Worm (Caenorhabditis elegans) whole organism, young adult: ENCODE results near the gene rad-54.L2.

ENCODE experiments used
- C06A6.2 ChIP-seq: fragments of 200-800 bp; sonication (Bioruptor generic); conservative IDR thresholded peaks from 2 replicates; pipeline ENCODE4 v1.3.6; 2022; ENCODE audit warnings: missing genetic modification characterization, missing compliant biosample characterization
- F33H1.4 ChIP-seq: fragments of 200-800 bp; sonication (Bioruptor generic); IDR thresholded peaks from 2 replicates; pipeline ENCODE4 v1.3.6; 2022; ENCODE audit warnings: missing genetic modification reagents, missing genetic modification characterization, missing compliant biosample characterization
- F39B2.1 ChIP-seq: fragments of 200-800 bp; sonication (Bioruptor generic); IDR thresholded peaks from 2 replicates; pipeline ENCODE4 v1.3.6; 2022; ENCODE audit warnings: missing genetic modification reagents, missing genetic modification characterization, missing compliant biosample characterization
- F57C9.4 ChIP-seq: sonication (generic microtip); optimal IDR thresholded peaks from 2 replicates; lab custom pipeline; 2017; ENCODE audit warnings: mild to moderate bottlenecking, missing genetic modification characterization, missing compliant biosample characterization
- K11D2.4 ChIP-seq: fragments of 200-800 bp; sonication (Bioruptor generic); IDR thresholded peaks from 2 replicates; pipeline ENCODE4 v1.3.6; 2022; ENCODE audit warnings: missing genetic modification reagents, missing genetic modification characterization, missing compliant biosample characterization
- T26A5.8 ChIP-seq: sonication (generic microtip); optimal IDR thresholded peaks from 2 replicates; lab custom pipeline; 2016; ENCODE audit warnings: missing genetic modification characterization, missing compliant biosample characterization
- Y53G8AR.9 ChIP-seq: fragments of 200-800 bp; sonication (Bioruptor generic); conservative IDR thresholded peaks from 2 replicates; pipeline ENCODE4 v1.3.6; 2022; ENCODE audit warnings: missing genetic modification reagents, missing genetic modification characterization, missing compliant biosample characterization
- Y67H2A.10 ChIP-seq: fragments of 200-800 bp; sonication (Bioruptor generic); conservative IDR thresholded peaks from 2 replicates; pipeline ENCODE4 v1.3.6; 2022; ENCODE audit warnings: missing genetic modification reagents, missing genetic modification characterization, missing compliant biosample characterization
- Y95B8A.8 ChIP-seq: fragments of 200-800 bp; sonication (Bioruptor generic); IDR thresholded peaks from 2 replicates; pipeline ENCODE4 v1.3.6; 2022; ENCODE audit warnings: missing genetic modification reagents, missing genetic modification characterization, missing compliant biosample characterization
- aptf-3 ChIP-seq: fragments of 200-800 bp; sonication (Bioruptor generic); IDR thresholded peaks from 2 replicates; pipeline ENCODE4 v1.3.6; 2022; ENCODE audit warnings: missing genetic modification characterization, missing compliant biosample characterization
- athp-1 ChIP-seq: sonication (generic microtip); optimal IDR thresholded peaks from 2 replicates; lab custom pipeline; 2017; ENCODE audit warnings: mild to moderate bottlenecking, missing genetic modification characterization, missing compliant biosample characterization
- attf-3 ChIP-seq: fragments of 200-800 bp; sonication (Bioruptor generic); conservative IDR thresholded peaks from 2 replicates; pipeline ENCODE4 v1.3.6; 2022; ENCODE audit warnings: missing genetic modification reagents, missing genetic modification characterization, missing compliant biosample characterization
- bed-1 ChIP-seq: fragments of 200-800 bp; sonication (Bioruptor generic); IDR thresholded peaks from 2 replicates; pipeline ENCODE4 v1.3.6; 2022; ENCODE audit warnings: missing genetic modification reagents, missing genetic modification characterization, missing compliant biosample characterization
- ceh-40 ChIP-seq: fragments of 200-800 bp; sonication (Bioruptor generic); IDR thresholded peaks from 2 replicates; pipeline ENCODE4 v1.3.6; 2022; ENCODE audit warnings: missing genetic modification characterization, missing compliant biosample characterization
- ceh-91 ChIP-seq: fragments of 200-800 bp; sonication (Bioruptor generic); IDR thresholded peaks from 2 replicates; pipeline ENCODE4 v1.3.6; 2022; ENCODE audit warnings: missing genetic modification reagents, missing genetic modification characterization, missing compliant biosample characterization
- dpl-1 ChIP-seq: fragments of 150-350 bp; optimal IDR thresholded peaks from 2 replicates; lab custom pipeline; 2014; ENCODE audit warnings: missing biosample characterization, missing genetic modification reagents, missing genetic modification characterization
- egrh-3 ChIP-seq: fragments of 200-800 bp; sonication (Bioruptor generic); IDR thresholded peaks from 2 replicates; pipeline ENCODE4 v1.3.6; 2022; ENCODE audit warnings: missing genetic modification reagents, missing genetic modification characterization, missing compliant biosample characterization
- ekl-4 ChIP-seq: fragments of 200-800 bp; sonication (Bioruptor generic); IDR thresholded peaks from 2 replicates; pipeline ENCODE4 v1.3.6; 2022; ENCODE audit warnings: missing genetic modification reagents, missing genetic modification characterization, missing compliant biosample characterization
- fkh-3 ChIP-seq: sonication (generic microtip); optimal IDR thresholded peaks from 2 replicates; lab custom pipeline; 2016; ENCODE audit warnings: mild to moderate bottlenecking, missing genetic modification characterization, missing compliant biosample characterization
- him-1 ChIP-seq: sonication (generic microtip); optimal IDR thresholded peaks from 2 replicates; lab custom pipeline; 2016; ENCODE audit warnings: missing genotype, missing genetic modification reagents, missing genetic modification characterization, missing compliant biosample characterization
- hlh-12 ChIP-seq: sonication (generic microtip); optimal IDR thresholded peaks from 2 replicates; lab custom pipeline; 2016; ENCODE audit warnings: missing genetic modification characterization, missing compliant biosample characterization
- hmg-20 ChIP-seq: fragments of 200-800 bp; sonication (Bioruptor generic); IDR thresholded peaks from 2 replicates; pipeline ENCODE4 v1.3.6; 2022; ENCODE audit warnings: missing genetic modification reagents, missing genetic modification characterization, missing compliant biosample characterization
- lag-1 ChIP-seq: fragments of 200-800 bp; sonication (Bioruptor generic); IDR thresholded peaks from 2 replicates; pipeline ENCODE4 v1.3.6; 2022; ENCODE audit warnings: missing genetic modification reagents, missing genetic modification characterization, missing compliant biosample characterization
- let-526 ChIP-seq: fragments of 200-800 bp; sonication (Bioruptor generic); IDR thresholded peaks from 2 replicates; pipeline ENCODE4 v1.3.6; 2022; ENCODE audit warnings: missing genetic modification reagents, missing genetic modification characterization, missing compliant biosample characterization
- let-607 ChIP-seq, 2 experiments: fragments of 200-800 bp in 1 of 2; sonication (Bioruptor generic) in 1 of 2; sonication (generic microtip) in 1 of 2; optimal IDR thresholded peaks; 2 replicates each; lab custom pipeline; 2016 to 2018; ENCODE audit warnings: mild to moderate bottlenecking in 2 of 2, missing compliant biosample characterization in 2 of 2, missing genetic modification characterization in 2 of 2, moderate library complexity in 2 of 2, missing genotype in 1 of 2
- lin-35 ChIP-seq, 3 experiments: fragments of 150-350 bp in 2 of 3; sonication (generic microtip) in 1 of 3; optimal IDR thresholded peaks; 2 replicates each; lab custom pipeline; 2014 to 2018; ENCODE audit warnings: missing biosample characterization in 3 of 3, missing genetic modification characterization in 3 of 3, missing genetic modification reagents in 3 of 3
- lin-54 ChIP-seq: fragments of 200-800 bp; sonication (Bioruptor generic); optimal IDR thresholded peaks from 2 replicates; lab custom pipeline; 2018; ENCODE audit warnings: mild to moderate bottlenecking, missing genetic modification characterization, missing compliant biosample characterization
- madf-10 ChIP-seq: sonication (generic microtip); optimal IDR thresholded peaks from 2 replicates; lab custom pipeline; 2016; ENCODE audit warnings: mild to moderate bottlenecking, missing genetic modification characterization, missing compliant biosample characterization
- mel-28 ChIP-seq: sonication (generic microtip); optimal IDR thresholded peaks from 2 replicates; lab custom pipeline; 2016; ENCODE audit warnings: borderline replicate concordance, mild to moderate bottlenecking, missing genetic modification characterization, missing compliant biosample characterization
- mxl-1 ChIP-seq: sonication (generic microtip); optimal IDR thresholded peaks from 2 replicates; lab custom pipeline; 2016; ENCODE audit warnings: missing genetic modification characterization, missing compliant biosample characterization
- pha-4 ChIP-seq: fragments of 150-350 bp; sonication (generic microtip); optimal IDR thresholded peaks from 2 replicates; lab custom pipeline; 2014; ENCODE audit warnings: missing biosample characterization, missing genetic modification reagents, missing genetic modification characterization
- rec-8 ChIP-seq, 2 experiments: sonication (generic microtip); optimal IDR thresholded peaks; 2 replicates each; lab custom pipeline; 2016; ENCODE audit warnings: mild to moderate bottlenecking in 2 of 2, missing genetic modification characterization in 2 of 2, missing genetic modification reagents in 2 of 2, missing genotype in 2 of 2, missing biosample characterization in 1 of 2, missing compliant biosample characterization in 1 of 2, moderate library complexity in 1 of 2
- rpc-1 ChIP-seq, 2 experiments: fragments of 150-350 bp in 1 of 2; sonication (generic microtip) in 1 of 2; optimal IDR thresholded peaks; 2 replicates each; lab custom pipeline; 2014 to 2018; ENCODE audit warnings: missing biosample characterization in 1 of 2, missing genetic modification characterization in 1 of 2, missing genetic modification reagents in 1 of 2, missing genotype in 1 of 2
- sea-2 ChIP-seq: fragments of 200-800 bp; sonication (Bioruptor generic); IDR thresholded peaks from 2 replicates; pipeline ENCODE4 v1.3.6; 2022; ENCODE audit warnings: missing genetic modification characterization, missing compliant biosample characterization
- snpc-1.1 ChIP-seq: sonication (generic microtip); optimal IDR thresholded peaks from 2 replicates; lab custom pipeline; 2017; ENCODE audit warnings: missing genetic modification characterization, mild to moderate bottlenecking, missing compliant biosample characterization, antibody characterized with exemption, moderate library complexity, missing genotype, missing genetic modification reagents; ENCODE audit not compliant: insufficient read depth
- snpc-1.3 ChIP-seq: sonication (generic microtip); optimal IDR thresholded peaks from 2 replicates; lab custom pipeline; 2017; ENCODE audit warnings: missing genetic modification characterization, mild to moderate bottlenecking, missing compliant biosample characterization, antibody characterized with exemption, moderate library complexity, missing genotype, missing genetic modification reagents; ENCODE audit not compliant: insufficient read depth
- snpc-3.4 ChIP-seq: sonication (generic microtip); optimal IDR thresholded peaks from 2 replicates; lab custom pipeline; 2017; ENCODE audit warnings: missing genetic modification characterization, mild to moderate bottlenecking, missing compliant biosample characterization, antibody characterized with exemption, moderate library complexity, missing genotype, missing genetic modification reagents
- sptf-2 ChIP-seq: fragments of 200-800 bp; sonication (Bioruptor generic); optimal IDR thresholded peaks from 2 replicates; lab custom pipeline; 2018; ENCODE audit warnings: mild to moderate bottlenecking, missing genetic modification characterization, missing compliant biosample characterization
- zfh-2 ChIP-seq: fragments of 200-800 bp; sonication (Bioruptor generic); conservative IDR thresholded peaks from 2 replicates; pipeline ENCODE4 v1.3.6; 2022; ENCODE audit warnings: missing genetic modification reagents, missing genetic modification characterization, missing compliant biosample characterization
- ztf-18 ChIP-seq: sonication (generic microtip); optimal IDR thresholded peaks from 2 replicates; lab custom pipeline; 2016; ENCODE audit warnings: missing genotype, mild to moderate bottlenecking, missing genetic modification characterization, missing compliant biosample characterization
- ztf-22 ChIP-seq: fragments of 200-800 bp; sonication (Bioruptor generic); optimal IDR thresholded peaks from 2 replicates; lab custom pipeline; 2018; ENCODE audit warnings: mild to moderate bottlenecking, missing genetic modification characterization, moderate library complexity, missing compliant biosample characterization
- ztf-3 ChIP-seq: fragments of 200-800 bp; sonication (Bioruptor generic); optimal IDR thresholded peaks from 2 replicates; lab custom pipeline; 2018; ENCODE audit warnings: mild to moderate bottlenecking, missing genetic modification characterization, missing compliant biosample characterization

The rad-54.L2 gene

ce11 chrIV:8848983-8849382 lies 44.9 kb upstream of the rad-54.L2 start:
- TF ChIP-seq egrh-3 (GFP tag; lab: Robert Waterston, UW) (peak; percentile 35; the same call in 1 of the 2 replicates), zfh-2 (peak; percentile 83), F39B2.1 (GFP tag; lab: Robert Waterston, UW) (no peak), aptf-3 (GFP tag; lab: Robert Waterston, UW) (no peak), ztf-3 (GFP tag; lab: Kevin White, UChicago) (no peak), mel-28 (no peak), snpc-1.3 (tag; lab: Kevin White, UChicago) (no peak)

ce11 chrIV:8850807-8851206 lies 43.1 kb upstream of the rad-54.L2 start:
- TF ChIP-seq lag-1 (GFP tag; lab: Robert Waterston, UW): no peak
- no peak for TF ChIP-seq dpl-1 (GFP tag; lab: Kevin White, UChicago)
- no peak for TF ChIP-seq lin-35 (GFP tag; optimal IDR thresholded peaks at IDR 0.05; lab: Kevin White, UChicago)
- TF ChIP-seq ekl-4 (GFP tag; lab: Robert Waterston, UW): peak; percentile 31; the same call in 1 of the 2 replicates
- TF ChIP-seq mxl-1 (tag; lab: Kevin White, UChicago): no peak
- TF ChIP-seq C06A6.2: no peak
- no peak for TF ChIP-seq ztf-18 (tag; lab: Kevin White, UChicago)
- peak; percentile 87 for TF ChIP-seq zfh-2
- TF ChIP-seq let-607 (tag; optimal IDR thresholded peaks at IDR 0.05; lab: Kevin White, UChicago): no peak
- peak; percentile 75; the same call in 1 of the 2 replicates for TF ChIP-seq egrh-3 (GFP tag; lab: Robert Waterston, UW)
- no peak for TF ChIP-seq sptf-2 (GFP tag; lab: Kevin White, UChicago)
- no peak for TF ChIP-seq snpc-1.3 (tag; lab: Kevin White, UChicago)
- TF ChIP-seq Y53G8AR.9 (GFP tag; lab: Robert Waterston, UW): no peak
- TF ChIP-seq rec-8 (tag; optimal IDR thresholded peaks at IDR 0.05; lab: Kevin White, UChicago): no peak
- no peak for TF ChIP-seq F33H1.4 (GFP tag; lab: Robert Waterston, UW)
- no peak for TF ChIP-seq ztf-22 (GFP tag; lab: Kevin White, UChicago)
- TF ChIP-seq bed-1 (GFP tag; lab: Robert Waterston, UW): no peak
- no peak for TF ChIP-seq ztf-3 (GFP tag; lab: Kevin White, UChicago)

- no peak for TF ChIP-seq athp-1 (tag; lab: Kevin White, UChicago)
- no peak for TF ChIP-seq let-607 (tag; optimal IDR thresholded peaks at IDR 0.05; lab: Kevin White, UChicago)
- TF ChIP-seq F57C9.4 (tag; lab: Kevin White, UChicago): no peak
- no peak for TF ChIP-seq lin-35 (GFP tag; optimal IDR thresholded peaks at IDR 0.05; lab: Kevin White, UChicago)
- TF ChIP-seq K11D2.4: no peak
- TF ChIP-seq ceh-91 (GFP tag; lab: Robert Waterston, UW): no peak
- no peak for TF ChIP-seq sea-2
- no peak for TF ChIP-seq snpc-1.1 (tag; lab: Kevin White, UChicago)
- TF ChIP-seq madf-10 (tag; lab: Kevin White, UChicago): no peak
- TF ChIP-seq fkh-3 (tag; lab: Kevin White, UChicago): no peak
- no peak for TF ChIP-seq rpc-1 (optimal IDR thresholded peaks at IDR 0.05; lab: Kevin White, UChicago)
- TF ChIP-seq rpc-1 (tag; optimal IDR thresholded peaks at IDR 0.05; lab: Kevin White, UChicago): no peak
- TF ChIP-seq ceh-40: no peak
- no peak for TF ChIP-seq ztf-3 (GFP tag; lab: Kevin White, UChicago)
- TF ChIP-seq attf-3 (GFP tag; lab: Robert Waterston, UW): no peak
These were observed 41.7 kb upstream of the rad-54.L2 start, which contains the start of gene alp-1 for ce11 chrIV:8852194-8852593. Gene alp-1, plus strand, starts transcription at chrIV:8852494.

- TF ChIP-seq let-526 (no peak), lin-54 (GFP tag; lab: Kevin White, UChicago) (no peak), T26A5.8 (tag; lab: Kevin White, UChicago) (no peak), ceh-91 (GFP tag; lab: Robert Waterston, UW) (no peak), egrh-3 (GFP tag; lab: Robert Waterston, UW) (no peak), hmg-20 (no peak), hlh-12 (tag; lab: Kevin White, UChicago) (no peak), Y67H2A.10 (no peak), snpc-1.3 (tag; lab: Kevin White, UChicago) (no peak), snpc-3.4 (no peak), pha-4 (tag; lab: Kevin White, UChicago) (no peak), Y95B8A.8 (no peak), him-1 (tag; lab: Kevin White, UChicago) (no peak), lag-1 (GFP tag; lab: Robert Waterston, UW) (no peak)
These were observed 40.6 kb upstream of the rad-54.L2 start for ce11 chrIV:8853301-8853700.
